Worm (Caenorhabditis elegans) whole organism, young adult: ENCODE results near the gene irk-1.

Experiments used
- B0019.2 ChIP-seq: fragments of 200-800 bp; sonication (Bioruptor generic); conservative IDR thresholded peaks from 2 replicates; pipeline ENCODE4 v1.3.6; 2022; ENCODE audit warnings: missing genetic modification reagents, missing genetic modification characterization, missing compliant biosample characterization
- B0336.3 ChIP-seq: fragments of 200-800 bp; sonication (Bioruptor generic); IDR thresholded peaks from 2 replicates; pipeline ENCODE4 v1.3.6; 2022; ENCODE audit warnings: missing genetic modification characterization, missing compliant biosample characterization
- D2030.7 ChIP-seq: fragments of 200-800 bp; sonication (Bioruptor generic); IDR thresholded peaks from 2 replicates; pipeline ENCODE4 v1.3.6; 2022; ENCODE audit warnings: missing genetic modification reagents, missing genetic modification characterization, missing compliant biosample characterization
- F23B12.7 ChIP-seq: sonication (generic microtip); optimal IDR thresholded peaks from 2 replicates; lab custom pipeline; 2017; ENCODE audit warnings: missing genetic modification characterization, mild to moderate bottlenecking, missing compliant biosample characterization, antibody characterized with exemption, moderate library complexity; ENCODE audit not compliant: insufficient read depth
- F33H1.4 ChIP-seq: fragments of 200-800 bp; sonication (Bioruptor generic); IDR thresholded peaks from 2 replicates; pipeline ENCODE4 v1.3.6; 2022; ENCODE audit warnings: missing genetic modification reagents, missing genetic modification characterization, missing compliant biosample characterization
- F37B4.10 ChIP-seq: fragments of 200-800 bp; sonication (Bioruptor generic); IDR thresholded peaks from 2 replicates; pipeline ENCODE4 v1.3.6; 2022; ENCODE audit warnings: missing genetic modification characterization, missing compliant biosample characterization
- F57C9.4 ChIP-seq: sonication (generic microtip); optimal IDR thresholded peaks from 2 replicates; lab custom pipeline; 2017; ENCODE audit warnings: mild to moderate bottlenecking, missing genetic modification characterization, missing compliant biosample characterization
- K12H6.12 ChIP-seq: fragments of 200-800 bp; sonication (Bioruptor generic); optimal IDR thresholded peaks from 2 replicates; lab custom pipeline; 2018; ENCODE audit warnings: mild to moderate bottlenecking, missing genetic modification characterization, missing compliant biosample characterization
- Y53F4B.3 ChIP-seq: fragments of 200-800 bp; sonication (Bioruptor generic); IDR thresholded peaks from 2 replicates; pipeline ENCODE4 v1.3.6; 2022; ENCODE audit warnings: missing genetic modification reagents, missing genetic modification characterization, missing compliant biosample characterization
- Y56A3A.18 ChIP-seq: fragments of 200-800 bp; sonication (Bioruptor generic); IDR thresholded peaks from 2 replicates; pipeline ENCODE4 v1.3.6; 2022; ENCODE audit warnings: missing genetic modification reagents, missing genetic modification characterization, missing compliant biosample characterization
- Y95B8A.8 ChIP-seq: fragments of 200-800 bp; sonication (Bioruptor generic); IDR thresholded peaks from 2 replicates; pipeline ENCODE4 v1.3.6; 2022; ENCODE audit warnings: missing genetic modification reagents, missing genetic modification characterization, missing compliant biosample characterization
- atf-7 ChIP-seq: sonication (generic microtip); optimal IDR thresholded peaks from 2 replicates; lab custom pipeline; 2017; ENCODE audit warnings: mild to moderate bottlenecking, missing genetic modification characterization, missing compliant biosample characterization
- attf-6 ChIP-seq: fragments of 200-800 bp; sonication (Bioruptor generic); IDR thresholded peaks from 2 replicates; pipeline ENCODE4 v1.3.6; 2022; ENCODE audit warnings: missing genetic modification reagents, missing genetic modification characterization, missing compliant biosample characterization
- cebp-1 ChIP-seq, 2 experiments: fragments of 200-800 bp in 1 of 2; sonication (Bioruptor generic) in 1 of 2; sonication (generic microtip) in 1 of 2; IDR thresholded peaks in 1 of 2; optimal IDR thresholded peaks in 1 of 2; 2 replicates each; pipeline versions ENCODE4 v1.3.6 to Lab custom; 2017 to 2022; ENCODE audit warnings: missing compliant biosample characterization in 2 of 2, missing genetic modification characterization in 2 of 2, mild to moderate bottlenecking in 1 of 2, missing genetic modification reagents in 1 of 2, moderate library complexity in 1 of 2
- ceh-100 ChIP-seq: fragments of 200-800 bp; sonication (Bioruptor generic); IDR thresholded peaks from 2 replicates; pipeline ENCODE4 v1.3.6; 2022; ENCODE audit warnings: missing genetic modification reagents, missing genetic modification characterization, missing compliant biosample characterization
- ceh-40 ChIP-seq: fragments of 200-800 bp; sonication (Bioruptor generic); IDR thresholded peaks from 2 replicates; pipeline ENCODE4 v1.3.6; 2022; ENCODE audit warnings: missing genetic modification characterization, missing compliant biosample characterization
- ceh-79 ChIP-seq: sonication (generic microtip); optimal IDR thresholded peaks from 2 replicates; lab custom pipeline; 2017; ENCODE audit warnings: mild to moderate bottlenecking, missing genetic modification characterization, missing compliant biosample characterization
- chd-7 ChIP-seq: sonication (generic microtip); optimal IDR thresholded peaks from 2 replicates; lab custom pipeline; 2016; ENCODE audit warnings: mild to moderate bottlenecking, missing genetic modification characterization, moderate library complexity, missing compliant biosample characterization
- die-1 ChIP-seq: sonication (generic microtip); optimal IDR thresholded peaks from 2 replicates; lab custom pipeline; 2016; ENCODE audit warnings: missing genotype, mild to moderate bottlenecking, missing genetic modification characterization, missing compliant biosample characterization
- dpff-1 ChIP-seq: sonication (generic microtip); optimal IDR thresholded peaks from 2 replicates; lab custom pipeline; 2017; ENCODE audit warnings: mild to moderate bottlenecking, missing genetic modification characterization, missing compliant biosample characterization
- egl-18 ChIP-seq: fragments of 200-800 bp; sonication (Bioruptor generic); IDR thresholded peaks from 2 replicates; pipeline ENCODE4 v1.3.6; 2022; ENCODE audit warnings: missing genetic modification reagents, missing genetic modification characterization, missing compliant biosample characterization
- fkh-3 ChIP-seq: sonication (generic microtip); optimal IDR thresholded peaks from 2 replicates; lab custom pipeline; 2016; ENCODE audit warnings: mild to moderate bottlenecking, missing genetic modification characterization, missing compliant biosample characterization
- him-1 ChIP-seq: sonication (generic microtip); optimal IDR thresholded peaks from 2 replicates; lab custom pipeline; 2016; ENCODE audit warnings: missing genotype, missing genetic modification reagents, missing genetic modification characterization, missing compliant biosample characterization
- hlh-12 ChIP-seq: sonication (generic microtip); optimal IDR thresholded peaks from 2 replicates; lab custom pipeline; 2016; ENCODE audit warnings: missing genetic modification characterization, missing compliant biosample characterization
- hrde-1 ChIP-seq: sonication (generic microtip); optimal IDR thresholded peaks from 2 replicates; lab custom pipeline; 2016; ENCODE audit warnings: missing genetic modification characterization, mild to moderate bottlenecking, missing compliant biosample characterization, moderate library complexity, missing genotype, missing genetic modification reagents, borderline replicate concordance
- lag-1 ChIP-seq: fragments of 200-800 bp; sonication (Bioruptor generic); IDR thresholded peaks from 2 replicates; pipeline ENCODE4 v1.3.6; 2022; ENCODE audit warnings: missing genetic modification reagents, missing genetic modification characterization, missing compliant biosample characterization
- let-607 ChIP-seq, 2 experiments: fragments of 200-800 bp in 1 of 2; sonication (Bioruptor generic) in 1 of 2; sonication (generic microtip) in 1 of 2; optimal IDR thresholded peaks; 2 replicates each; lab custom pipeline; 2016 to 2018; ENCODE audit warnings: mild to moderate bottlenecking in 2 of 2, missing compliant biosample characterization in 2 of 2, missing genetic modification characterization in 2 of 2, moderate library complexity in 2 of 2, missing genotype in 1 of 2
- lsy-27 ChIP-seq: sonication (generic microtip); optimal IDR thresholded peaks from 2 replicates; lab custom pipeline; 2017; ENCODE audit warnings: missing genetic modification characterization, mild to moderate bottlenecking, missing compliant biosample characterization, antibody characterized with exemption, missing genotype, borderline replicate concordance; ENCODE audit not compliant: insufficient read depth
- madf-3 ChIP-seq: fragments of 200-800 bp; sonication (Bioruptor generic); IDR thresholded peaks from 2 replicates; pipeline ENCODE4 v1.3.6; 2022; ENCODE audit warnings: missing genetic modification reagents, missing genetic modification characterization, missing compliant biosample characterization
- mcd-1 ChIP-seq: fragments of 200-800 bp; sonication (Bioruptor generic); IDR thresholded peaks from 2 replicates; pipeline ENCODE4 v1.3.6; 2022; ENCODE audit warnings: missing genetic modification reagents, missing genetic modification characterization, missing compliant biosample characterization
- nfya-1 ChIP-seq: sonication (generic microtip); optimal IDR thresholded peaks from 2 replicates; lab custom pipeline; 2017; ENCODE audit warnings: antibody characterized with exemption, missing compliant biosample characterization, missing genetic modification characterization, borderline replicate concordance; ENCODE audit not compliant: insufficient read depth
- nfya-2 ChIP-seq: fragments of 200-800 bp; sonication (Bioruptor generic); IDR thresholded peaks from 2 replicates; pipeline ENCODE4 v1.3.6; 2022; ENCODE audit warnings: missing genetic modification reagents, missing genetic modification characterization, missing compliant biosample characterization
- nhr-179 ChIP-seq: sonication (generic microtip); optimal IDR thresholded peaks from 2 replicates; lab custom pipeline; 2016; ENCODE audit warnings: mild to moderate bottlenecking, missing genetic modification characterization, missing compliant biosample characterization
- nhr-27 ChIP-seq: fragments of 200-800 bp; sonication (Bioruptor generic); optimal IDR thresholded peaks from 2 replicates; lab custom pipeline; 2018; ENCODE audit warnings: mild to moderate bottlenecking, missing genetic modification characterization, moderate library complexity, missing compliant biosample characterization
- nhr-80 ChIP-seq: sonication (generic microtip); optimal IDR thresholded peaks from 2 replicates; lab custom pipeline; 2016; ENCODE audit warnings: missing genetic modification characterization, missing compliant biosample characterization
- nhr-90 ChIP-seq: sonication (generic microtip); optimal IDR thresholded peaks from 2 replicates; lab custom pipeline; 2016; ENCODE audit warnings: missing genotype, mild to moderate bottlenecking, missing genetic modification characterization, missing compliant biosample characterization
- snpc-3.4 ChIP-seq: sonication (generic microtip); optimal IDR thresholded peaks from 2 replicates; lab custom pipeline; 2017; ENCODE audit warnings: missing genetic modification characterization, mild to moderate bottlenecking, missing compliant biosample characterization, antibody characterized with exemption, moderate library complexity, missing genotype, missing genetic modification reagents
- snpc-4 ChIP-seq, 5 experiments: fragments of 150-350 bp in 1 of 5; sonication (generic microtip) in 4 of 5; optimal IDR thresholded peaks; 2 replicates each; lab custom pipeline; 2014 to 2018; ENCODE audit warnings: missing genetic modification characterization in 5 of 5, missing biosample characterization in 3 of 5, antibody characterized with exemption in 2 of 5, mild to moderate bottlenecking in 2 of 5, missing compliant biosample characterization in 2 of 5, missing genotype in 2 of 5, moderate library complexity in 2 of 5, missing genetic modification reagents in 1 of 5
- somi-1 ChIP-seq: fragments of 200-800 bp; sonication (Bioruptor generic); optimal IDR thresholded peaks from 2 replicates; lab custom pipeline; 2018; ENCODE audit warnings: mild to moderate bottlenecking, missing genetic modification characterization, missing compliant biosample characterization
- tbx-9 ChIP-seq: sonication (generic microtip); optimal IDR thresholded peaks from 2 replicates; lab custom pipeline; 2016; ENCODE audit warnings: borderline replicate concordance, missing genetic modification characterization, inconsistent platforms, missing compliant biosample characterization
- tlf-1 ChIP-seq: fragments of 200-800 bp; sonication (Bioruptor generic); optimal IDR thresholded peaks from 2 replicates; lab custom pipeline; 2018; ENCODE audit warnings: mild to moderate bottlenecking, missing genetic modification characterization, missing compliant biosample characterization
- unc-130 ChIP-seq: sonication (generic microtip); optimal IDR thresholded peaks from 2 replicates; lab custom pipeline; 2016; ENCODE audit warnings: missing genetic modification reagents, missing genetic modification characterization, missing compliant biosample characterization
- zfh-2 ChIP-seq: fragments of 200-800 bp; sonication (Bioruptor generic); conservative IDR thresholded peaks from 2 replicates; pipeline ENCODE4 v1.3.6; 2022; ENCODE audit warnings: missing genetic modification reagents, missing genetic modification characterization, missing compliant biosample characterization
- zim-3 ChIP-seq: sonication (generic microtip); optimal IDR thresholded peaks from 2 replicates; lab custom pipeline; 2017; ENCODE audit warnings: mild to moderate bottlenecking, missing genetic modification characterization, moderate library complexity, missing compliant biosample characterization
- ztf-18 ChIP-seq: sonication (generic microtip); optimal IDR thresholded peaks from 2 replicates; lab custom pipeline; 2016; ENCODE audit warnings: missing genotype, mild to moderate bottlenecking, missing genetic modification characterization, missing compliant biosample characterization
- ztf-22 ChIP-seq: fragments of 200-800 bp; sonication (Bioruptor generic); optimal IDR thresholded peaks from 2 replicates; lab custom pipeline; 2018; ENCODE audit warnings: mild to moderate bottlenecking, missing genetic modification characterization, moderate library complexity, missing compliant biosample characterization
- ztf-3 ChIP-seq: fragments of 200-800 bp; sonication (Bioruptor generic); optimal IDR thresholded peaks from 2 replicates; lab custom pipeline; 2018; ENCODE audit warnings: mild to moderate bottlenecking, missing genetic modification characterization, missing compliant biosample characterization

Gene irk-1

ce11 chrX:6747906-6748356 is 30.0 kb downstream of the irk-1 start (continued):
- no peak for TF ChIP-seq hlh-12 (tag; lab: Kevin White, UChicago)
- TF ChIP-seq nhr-27 (tag; lab: Kevin White, UChicago) = no peak
- TF ChIP-seq snpc-3.4 = no peak
- TF ChIP-seq Y95B8A.8 (GFP tag; lab: Robert Waterston, UW) = no peak
- TF ChIP-seq zim-3 (tag; lab: Kevin White, UChicago) = no peak
- TF ChIP-seq dpff-1 (tag; lab: Kevin White, UChicago) = no peak
- TF ChIP-seq Y53F4B.3 = no peak
- no peak for TF ChIP-seq him-1 (tag; lab: Kevin White, UChicago)
- peak; percentile 28 for TF ChIP-seq tlf-1 (GFP tag; lab: Kevin White, UChicago)
- no peak for TF ChIP-seq cebp-1 (GFP tag; IDR thresholded peaks at IDR 0.05; lab: Robert Waterston, UW)
- TF ChIP-seq cebp-1 (tag; optimal IDR thresholded peaks at IDR 0.05; lab: Kevin White, UChicago) = peak; percentile 72
- TF ChIP-seq Y56A3A.18 (GFP tag; lab: Robert Waterston, UW) = no peak
- TF ChIP-seq ztf-18 (tag; lab: Kevin White, UChicago) = no peak
- no peak for TF ChIP-seq egl-18 (GFP tag; lab: Robert Waterston, UW)
- TF ChIP-seq lag-1 = no peak
- TF ChIP-seq unc-130 (GFP tag; lab: Kevin White, UChicago) = no peak
- no peak for TF ChIP-seq fkh-3
- no peak for TF ChIP-seq F57C9.4
- TF ChIP-seq F23B12.7 = no peak
- no peak for TF ChIP-seq ceh-100 (GFP tag; lab: Robert Waterston, UW)
- TF ChIP-seq nhr-179 (tag; lab: Kevin White, UChicago) = no peak
- no peak for TF ChIP-seq F33H1.4
- TF ChIP-seq ztf-3 = no peak
- TF ChIP-seq nfya-1 (tag; lab: Kevin White, UChicago) = no peak
- no peak for TF ChIP-seq die-1 (tag; lab: Kevin White, UChicago)
- TF ChIP-seq ztf-22 = peak; percentile 48
- no peak for TF ChIP-seq F37B4.10 (GFP tag; lab: Robert Waterston, UW)
- TF ChIP-seq let-607 (tag; optimal IDR thresholded peaks at IDR 0.05; lab: Kevin White, UChicago) = peak; percentile 73 to 75
- no peak for TF ChIP-seq somi-1 (GFP tag; lab: Kevin White, UChicago)
- TF ChIP-seq zfh-2 (GFP tag; lab: Robert Waterston, UW) = peak; percentile 68
- TF ChIP-seq mcd-1 (GFP tag; lab: Robert Waterston, UW) = peak; percentile 39; the same call in 1 of the 2 replicates
- TF ChIP-seq nhr-80 = peak; percentile 94
- no peak for TF ChIP-seq snpc-4 (GFP tag; optimal IDR thresholded peaks at IDR 0.05; lab: Kevin White, UChicago)
- TF ChIP-seq snpc-4 (tag; optimal IDR thresholded peaks at IDR 0.05; lab: Kevin White, UChicago) = peak in 1 of 4 experiments; percentile 3
- TF ChIP-seq chd-7 (tag; lab: Kevin White, UChicago) = peak; percentile 56
- no peak for TF ChIP-seq tbx-9 (tag; lab: Kevin White, UChicago)
- no peak for TF ChIP-seq D2030.7 (GFP tag; lab: Robert Waterston, UW)
- no peak for TF ChIP-seq nfya-2 (GFP tag; lab: Robert Waterston, UW)
- no peak for TF ChIP-seq madf-3 (GFP tag; lab: Robert Waterston, UW)
- no peak for TF ChIP-seq hrde-1 (tag; lab: Kevin White, UChicago)
- TF ChIP-seq B0019.2 = no peak
- peak; percentile 3 for TF ChIP-seq K12H6.12 (tag; lab: Kevin White, UChicago)
- TF ChIP-seq ceh-79 (tag; lab: Kevin White, UChicago) = no peak
- TF ChIP-seq B0336.3 (GFP tag; lab: Robert Waterston, UW) = peak; percentile 40; the same call in 1 of the 2 replicates
- TF ChIP-seq attf-6 (GFP tag; lab: Robert Waterston, UW) = no peak
- peak; percentile 71 for TF ChIP-seq atf-7
- TF ChIP-seq nhr-90 (tag; lab: Kevin White, UChicago) = peak; percentile 38
- TF ChIP-seq lsy-27 (tag; lab: Kevin White, UChicago) = no peak
- no peak for TF ChIP-seq ceh-40 (GFP tag; lab: Robert Waterston, UW)
